ENCODE assay signal across 2 worm cellular contexts in the genomic region with DNA sequence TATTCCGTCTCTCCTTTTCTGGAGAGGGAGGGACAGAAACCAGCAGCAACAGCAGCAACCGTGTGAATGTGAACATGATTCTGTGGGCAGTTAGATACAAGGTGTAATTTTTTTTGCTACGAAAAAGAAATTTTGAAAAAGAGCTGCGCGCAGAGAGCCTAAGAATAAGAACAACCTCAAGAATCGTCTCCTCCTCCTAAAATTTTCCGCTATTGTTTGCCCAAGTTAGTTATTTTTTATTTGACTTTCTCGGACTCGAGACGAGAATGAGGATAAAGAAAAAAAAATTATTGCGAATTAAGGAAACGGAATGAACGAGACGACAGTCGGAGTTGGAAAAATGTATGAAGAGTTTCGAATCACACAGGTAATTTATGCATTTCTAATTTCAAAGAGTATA.
A peak's percentile ranks its signal among the peaks of the same experiment; 100 is the strongest.
TF ChIP-seq lines count a peak whose summit lies in the region.

A gene (plus strand): TSS at position 301 of the 400 bp plus-strand sequence.

TF ChIP-seq in whole organism, L3 larva, 47 proteins besides CTCF, POLR2A, EP300 and RAD21:
- no peak for TF ChIP-seq ZK546.5 (tag; optimal IDR thresholded peaks at IDR 0.05; lab: Kevin White, UChicago)
- TF ChIP-seq mdl-1 (tag; optimal IDR thresholded peaks at IDR 0.05; lab: Kevin White, UChicago), result no peak
- TF ChIP-seq elt-3 (tag; optimal IDR thresholded peaks at IDR 0.05; lab: Kevin White, UChicago), result no peak
- TF ChIP-seq nhr-25 (tag; optimal IDR thresholded peaks at IDR 0.05; lab: Kevin White, UChicago), result no peak
- TF ChIP-seq elt-2 (tag; optimal IDR thresholded peaks at IDR 0.05; lab: Kevin White, UChicago), result peak; percentile 24
- TF ChIP-seq pqm-1 (tag; optimal IDR thresholded peaks at IDR 0.05; lab: Kevin White, UChicago), result no peak
- TF ChIP-seq unc-39 (tag; optimal IDR thresholded peaks at IDR 0.05; lab: Kevin White, UChicago), result no peak

TF ChIP-seq in whole organism, L4 larva, 104 proteins besides CTCF, POLR2A, EP300 and RAD21:
- TF ChIP-seq dmd-6 (GFP tag; IDR thresholded peaks at IDR 0.05; lab: Robert Waterston, UW) (0 out of 2 replicates have a peak, but pooled peaks have one; percentile 4), Y48G9A.11 (GFP tag; IDR thresholded peaks at IDR 0.05; lab: Robert Waterston, UW) (no peak)
